Fruit fly (Drosophila melanogaster) whole organism, pupa: ENCODE results near the gene Atg8b.
A peak's percentile ranks its signal among the peaks of the same experiment; 100 is the strongest.

ENCODE experiments used
- CG10348 ChIP-seq: fragments of 200-800 bp; sonication (Bioruptor generic); IDR thresholded peaks from 2 replicates; pipeline ENCODE4 v1.3.6; 2022; ENCODE audit warnings: missing biosample characterization, missing genetic modification characterization
- CG12605 ChIP-seq: fragments of 200-800 bp; sonication (Bioruptor generic); IDR thresholded peaks from 2 replicates; pipeline ENCODE4 v1.3.6; 2022; ENCODE audit warnings: missing biosample characterization, missing genetic modification characterization
- CG13204 ChIP-seq: fragments of 200-800 bp; sonication (Bioruptor generic); optimal IDR thresholded peaks from 2 replicates; lab custom pipeline; 2018; ENCODE audit warnings: missing biosample characterization, mild to moderate bottlenecking, missing genetic modification characterization, moderate library complexity
- CG14655 ChIP-seq: fragments of 200-800 bp; sonication (Bioruptor generic); optimal IDR thresholded peaks from 3 replicates; lab custom pipeline; 2017; ENCODE audit warnings: mild to moderate bottlenecking, missing biosample characterization, missing genetic modification reagents, missing genetic modification characterization
- CG15710 ChIP-seq: fragments of 200-800 bp; sonication (Bioruptor generic); optimal IDR thresholded peaks from 2 replicates; lab custom pipeline; 2018; ENCODE audit warnings: missing biosample characterization, mild to moderate bottlenecking, missing genetic modification characterization, moderate library complexity
- CG17806 ChIP-seq: fragments of 200-800 bp; sonication (Bioruptor generic); optimal IDR thresholded peaks from 2 replicates; lab custom pipeline; 2018; ENCODE audit warnings: missing biosample characterization, mild to moderate bottlenecking, missing genetic modification characterization, moderate library complexity
- CG32121 ChIP-seq: fragments of 200-800 bp; sonication (Bioruptor generic); IDR thresholded peaks from 2 replicates; pipeline ENCODE4 v1.3.6; 2022; ENCODE audit warnings: missing biosample characterization, missing genetic modification characterization
- CG34367 ChIP-seq: fragments of 200-800 bp; sonication (Bioruptor generic); optimal IDR thresholded peaks from 2 replicates; lab custom pipeline; 2018; ENCODE audit warnings: missing biosample characterization, mild to moderate bottlenecking, missing genetic modification characterization
- CG4496 ChIP-seq: fragments of 200-800 bp; sonication (Bioruptor generic); IDR thresholded peaks from 3 replicates; pipeline ENCODE4 v1.3.6; 2022; ENCODE audit warnings: missing biosample characterization, missing genetic modification characterization
- CG8159 ChIP-seq: fragments of 200-800 bp; sonication (Bioruptor generic); optimal IDR thresholded peaks from 3 replicates; lab custom pipeline; 2018; ENCODE audit warnings: missing biosample characterization, mild to moderate bottlenecking, missing genetic modification characterization, moderate library complexity
- CG8301 ChIP-seq: fragments of 200-800 bp; sonication (Bioruptor generic); optimal IDR thresholded peaks from 2 replicates; lab custom pipeline; 2018; ENCODE audit warnings: missing biosample characterization, mild to moderate bottlenecking, missing genetic modification characterization
- CG9948 ChIP-seq: fragments of 200-800 bp; sonication (Bioruptor generic); optimal IDR thresholded peaks from 2 replicates; lab custom pipeline; 2018; ENCODE audit warnings: missing biosample characterization, mild to moderate bottlenecking, missing genetic modification characterization, moderate library complexity
- D1 ChIP-seq: fragments of 200-800 bp; sonication (Bioruptor generic); optimal IDR thresholded peaks from 2 replicates; lab custom pipeline; 2018; ENCODE audit warnings: missing biosample characterization, mild to moderate bottlenecking, missing genetic modification characterization, moderate library complexity
- EcR ChIP-seq: fragments of 200-800 bp; sonication (Bioruptor generic); optimal IDR thresholded peaks from 3 replicates; lab custom pipeline; 2019; ENCODE audit warnings: missing biosample characterization, missing genetic modification characterization, mild to moderate bottlenecking, moderate library complexity, missing genetic modification reagents
- Ets98B ChIP-seq: fragments of 200-800 bp; sonication (Bioruptor generic); IDR thresholded peaks from 2 replicates; pipeline ENCODE4 v1.3.6; 2022; ENCODE audit warnings: missing biosample characterization, missing genetic modification characterization
- Pif1A ChIP-seq: fragments of 200-800 bp; sonication (Bioruptor generic); optimal IDR thresholded peaks from 3 replicates; lab custom pipeline; 2016; ENCODE audit warnings: missing biosample characterization, missing genetic modification characterization
- Pif1B ChIP-seq: fragments of 200-800 bp; sonication (Bioruptor generic); optimal IDR thresholded peaks from 3 replicates; lab custom pipeline; 2016; ENCODE audit warnings: missing biosample characterization, missing genetic modification characterization
- Snoo ChIP-seq: fragments of 200-800 bp; sonication (Bioruptor generic); optimal IDR thresholded peaks from 3 replicates; lab custom pipeline; 2017; ENCODE audit warnings: missing biosample characterization, mild to moderate bottlenecking, missing genetic modification characterization, inconsistent platforms
- fd96Ca ChIP-seq: fragments of 200-800 bp; sonication (Bioruptor generic); IDR thresholded peaks from 3 replicates; pipeline ENCODE4 v1.3.6; 2022; ENCODE audit warnings: missing biosample characterization, missing genetic modification characterization
- gl ChIP-seq: fragments of 200-800 bp; sonication (Bioruptor generic); optimal IDR thresholded peaks from 2 replicates; lab custom pipeline; 2018; ENCODE audit warnings: missing biosample characterization, mild to moderate bottlenecking, missing genetic modification characterization
- rn ChIP-seq: fragments of 200-800 bp; sonication (Bioruptor generic); IDR thresholded peaks from 2 replicates; pipeline ENCODE4 v1.3.6; 2022; ENCODE audit warnings: missing biosample characterization, missing genetic modification characterization

Gene Atg8b

DNA sequence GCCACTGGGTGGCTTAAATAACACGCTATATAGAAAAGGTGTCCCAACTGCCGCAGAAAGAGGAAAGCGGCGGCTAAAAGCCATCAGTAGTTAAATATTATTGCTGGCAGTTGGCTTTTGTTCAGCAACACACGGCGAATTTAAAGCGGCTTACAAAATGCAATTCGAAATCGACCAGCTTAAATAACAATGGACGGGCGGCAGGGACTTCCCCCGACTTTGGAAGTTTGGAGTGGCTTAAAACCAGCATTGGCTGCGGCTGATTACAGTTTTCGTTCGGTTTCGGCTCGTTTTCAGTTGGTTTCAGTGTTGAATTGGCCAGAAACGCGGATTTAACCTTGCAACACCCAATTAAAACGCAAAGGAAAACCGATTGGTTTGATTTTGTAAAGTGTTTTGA is 19.7 kb downstream of the Atg8b start:
- TF ChIP-seq Ets98B (GFP tag; lab: Robert Waterston, UW) (no peak), Snoo (no peak), CG32121 (GFP tag; lab: Robert Waterston, UW) (no peak), CG9948 (tag; lab: Kevin White, UChicago) (no peak), CG17806 (no peak), CG4496 (GFP tag; lab: Robert Waterston, UW) (no peak), gl (tag; lab: Kevin White, UChicago) (no peak), Pif1A (no peak), CG10348 (GFP tag; lab: Robert Waterston, UW) (no peak), fd96Ca (no peak)

DNA sequence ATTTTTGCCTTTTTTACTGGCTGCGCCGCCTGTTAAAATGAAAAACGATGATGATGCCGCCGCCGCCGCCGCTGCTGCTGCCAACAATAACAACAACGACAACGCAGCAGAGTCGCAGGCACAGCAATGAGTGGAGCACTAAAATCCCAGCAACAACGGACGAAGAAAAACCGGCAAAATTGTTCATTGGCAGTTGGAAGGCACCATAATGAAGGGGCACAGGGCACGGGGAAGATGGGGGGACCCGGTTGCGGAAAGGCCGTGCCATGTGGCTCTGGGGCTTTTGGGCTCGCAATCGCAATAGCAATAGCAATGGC is 20.4 kb downstream of the Atg8b start:
- peak; percentile 98 for TF ChIP-seq CG13204
- TF ChIP-seq CG15710, result no peak
- peak; percentile 66 for TF ChIP-seq EcR (GFP tag; lab: Kevin White, UChicago)

DNA sequence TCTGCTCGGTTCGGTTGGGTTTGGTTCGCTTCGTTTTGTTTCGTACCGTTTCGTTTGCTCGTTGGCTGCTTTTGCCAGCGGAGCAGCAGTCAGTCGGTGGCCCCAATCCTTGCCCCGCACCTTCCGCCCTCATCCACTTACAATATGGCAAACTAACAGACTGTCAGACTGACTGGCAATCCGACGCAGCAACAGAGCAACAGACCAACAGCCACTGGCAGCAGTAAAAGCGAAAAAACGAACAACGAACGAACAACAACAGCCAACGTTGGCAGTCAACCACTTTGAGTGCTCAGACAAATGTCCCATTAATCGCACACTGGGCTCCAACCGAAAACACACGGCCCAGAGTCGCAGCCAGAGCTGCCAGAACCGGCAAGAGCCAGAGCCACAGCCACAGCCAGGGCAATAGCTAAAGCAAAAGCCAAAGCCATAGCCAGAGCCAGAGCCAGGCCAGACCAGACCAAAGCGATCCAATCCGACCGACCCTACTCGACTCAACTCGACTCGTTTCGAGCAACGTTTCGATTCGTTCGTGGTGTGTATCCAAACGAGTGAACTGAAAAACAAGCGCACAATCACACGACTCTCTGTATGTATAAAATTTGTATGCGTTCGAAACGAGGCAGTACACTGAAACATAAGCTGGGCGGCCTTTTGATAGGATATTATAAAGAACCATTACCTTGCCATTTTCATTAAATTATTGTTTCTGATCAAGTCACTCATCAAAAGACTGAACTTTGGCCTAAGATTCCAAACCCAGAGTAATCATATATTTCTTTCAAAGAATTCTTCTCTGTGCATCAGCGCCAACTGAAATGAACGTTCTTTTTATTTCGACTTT is 20.9 kb downstream of the Atg8b start:
- TF ChIP-seq CG12605, result peak; percentile 99
- peak; percentile 100 for TF ChIP-seq rn (GFP tag; lab: Robert Waterston, UW)
- TF ChIP-seq CG10348 (GFP tag; lab: Robert Waterston, UW), result peak; percentile 98
- peak; percentile 100 for TF ChIP-seq CG14655 (GFP tag; lab: Kevin White, UChicago)
- peak; percentile 100 for TF ChIP-seq CG15710
- TF ChIP-seq CG17806, result peak; percentile 100
- TF ChIP-seq CG13204, result peak; percentile 99
- peak; percentile 100 for TF ChIP-seq CG32121 (GFP tag; lab: Robert Waterston, UW)
- TF ChIP-seq gl (tag; lab: Kevin White, UChicago), result peak; percentile 99
- peak; percentile 100 for TF ChIP-seq CG34367
- peak; percentile 100 for TF ChIP-seq fd96Ca
- peak; percentile 100 for TF ChIP-seq CG4496 (GFP tag; lab: Robert Waterston, UW)
- TF ChIP-seq CG8159 (tag; lab: Kevin White, UChicago), result peak; percentile 100
- TF ChIP-seq EcR (GFP tag; lab: Kevin White, UChicago), result peak; percentile 85
- peak; percentile 100 for TF ChIP-seq Ets98B (GFP tag; lab: Robert Waterston, UW)
- peak; percentile 100 for TF ChIP-seq CG8301
- peak; percentile 100 for TF ChIP-seq CG9948 (tag; lab: Kevin White, UChicago)
- peak; percentile 100 for TF ChIP-seq Pif1A
- peak; percentile 100 for TF ChIP-seq Pif1B (GFP tag; lab: Kevin White, UChicago)
- TF ChIP-seq D1, result peak; percentile 99
- peak; percentile 100 for TF ChIP-seq Snoo

DNA sequence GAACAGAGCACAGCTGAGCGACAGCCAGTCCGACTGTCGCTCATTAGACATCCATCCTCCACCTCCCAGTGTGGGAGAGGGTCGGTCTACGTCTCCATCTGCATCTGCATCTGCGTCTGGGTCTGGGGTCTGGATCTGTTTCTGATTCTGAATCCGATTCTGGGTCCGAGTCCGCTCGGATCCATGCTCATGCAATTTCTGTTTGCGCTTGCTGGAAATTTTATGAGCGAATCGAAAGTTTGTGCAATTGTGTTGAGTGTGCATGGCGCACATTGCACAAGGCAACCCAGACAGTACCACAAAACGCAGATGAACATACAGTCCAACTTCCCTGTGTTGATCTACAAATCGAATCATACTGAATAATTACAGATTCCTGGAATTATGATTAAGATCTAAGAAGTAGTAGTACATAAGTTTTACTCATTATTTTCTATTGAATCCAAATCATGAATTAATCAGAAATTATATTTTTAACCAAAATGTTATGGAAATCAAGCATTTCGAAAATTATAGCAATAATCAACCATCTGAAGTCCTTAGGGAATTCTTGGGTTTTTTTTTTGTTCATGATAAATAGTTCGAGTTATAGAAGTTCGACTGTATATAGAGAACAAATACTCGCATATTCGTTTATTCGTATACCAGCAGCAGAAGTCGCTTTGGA is 21.7 kb downstream of the Atg8b start:
- TF ChIP-seq CG10348 (GFP tag; lab: Robert Waterston, UW) (peak; percentile 78), CG8301 (peak; percentile 98), rn (GFP tag; lab: Robert Waterston, UW) (peak; percentile 82), D1 (peak; percentile 94), Snoo (peak; percentile 89), EcR (GFP tag; lab: Kevin White, UChicago) (no peak), gl (tag; lab: Kevin White, UChicago) (peak; percentile 91), CG13204 (no peak), CG32121 (GFP tag; lab: Robert Waterston, UW) (peak; percentile 93), CG17806 (peak; percentile 97), CG4496 (GFP tag; lab: Robert Waterston, UW) (peak; percentile 88), CG15710 (peak; percentile 95), CG14655 (GFP tag; lab: Kevin White, UChicago) (peak; percentile 98), CG9948 (tag; lab: Kevin White, UChicago) (peak; percentile 97), CG34367 (peak; percentile 90), Pif1A (peak; percentile 95), Pif1B (GFP tag; lab: Kevin White, UChicago) (peak; percentile 95), CG8159 (tag; lab: Kevin White, UChicago) (peak; percentile 98), Ets98B (GFP tag; lab: Robert Waterston, UW) (peak; percentile 86), fd96Ca (peak; percentile 51; the same call in 2 of the 3 replicates), CG12605 (peak; percentile 83)

- no peak for TF ChIP-seq CG10348 (GFP tag; lab: Robert Waterston, UW)
- peak; percentile 35; the same call in 1 of the 2 replicates for TF ChIP-seq rn (GFP tag; lab: Robert Waterston, UW)
- peak; percentile 71 for TF ChIP-seq Pif1A
- TF ChIP-seq CG4496 (GFP tag; lab: Robert Waterston, UW), result peak; percentile 47; the same call in 1 of the 3 replicates
- no peak for TF ChIP-seq gl (tag; lab: Kevin White, UChicago)
- TF ChIP-seq EcR (GFP tag; lab: Kevin White, UChicago), result peak; percentile 26
- TF ChIP-seq CG8301, result peak; percentile 48
- peak; percentile 87 for TF ChIP-seq CG9948 (tag; lab: Kevin White, UChicago)
- TF ChIP-seq CG32121 (GFP tag; lab: Robert Waterston, UW), result no peak
- TF ChIP-seq CG15710, result peak; percentile 89
- no peak; the same call in 1 of the 2 replicates for TF ChIP-seq Ets98B (GFP tag; lab: Robert Waterston, UW)
- no peak for TF ChIP-seq CG12605
- peak; percentile 87 for TF ChIP-seq CG34367
- TF ChIP-seq Pif1B (GFP tag; lab: Kevin White, UChicago), result peak; percentile 43
- peak; percentile 72 for TF ChIP-seq CG14655 (GFP tag; lab: Kevin White, UChicago)
- TF ChIP-seq D1, result peak; percentile 53
- TF ChIP-seq fd96Ca, result peak; percentile 46; the same call in 1 of the 3 replicates
- TF ChIP-seq CG8159 (tag; lab: Kevin White, UChicago), result peak; percentile 88
- TF ChIP-seq CG13204, result peak; percentile 47
- TF ChIP-seq Snoo, result peak; percentile 62
- TF ChIP-seq CG17806, result peak; percentile 77
Observed at dm6 chr3R:17701971-17702845, 22.7 kb downstream of the Atg8b start.
